Worm (Caenorhabditis elegans): ENCODE measurements around the gene C01G10.9.

ce11 chrV:15090457-15090856, 8.1 kb downstream of the C01G10.9 start, which contains the start of gene C01G10.17:
- TF ChIP-seq him-1 (tag; optimal IDR thresholded peaks at IDR 0.05) (no peak), W03F9.2 (tag; optimal IDR thresholded peaks at IDR 0.05) (no peak)

Data from whole organism, L4/young adult.